Worm (Caenorhabditis elegans) whole organism, L4 larva: Measurements from ENCODE around the gene F54A3.6.

Source experiments
- D1046.2 ChIP-seq: fragments of 200-800 bp; sonication (Bioruptor generic); IDR thresholded peaks from 2 replicates; pipeline ENCODE4 v1.3.6; 2022; ENCODE audit warnings: missing genetic modification characterization, missing compliant biosample characterization
- F26F4.8 ChIP-seq: fragments of 200-800 bp; sonication (Bioruptor generic); conservative IDR thresholded peaks from 2 replicates; pipeline ENCODE4 v1.3.6; 2022; ENCODE audit warnings: missing genetic modification characterization, missing compliant biosample characterization
- F37D6.2 ChIP-seq: sonication (generic microtip); optimal IDR thresholded peaks from 2 replicates; lab custom pipeline; 2016; ENCODE audit warnings: mild to moderate bottlenecking, missing genetic modification characterization, missing compliant biosample characterization
- Y48G9A.11 ChIP-seq: fragments of 200-800 bp; sonication (Bioruptor generic); IDR thresholded peaks from 2 replicates; pipeline ENCODE4 v1.3.6; 2022; ENCODE audit warnings: missing genetic modification reagents, missing genetic modification characterization, missing compliant biosample characterization
- Y75B8A.6 ChIP-seq: fragments of 200-800 bp; sonication (Bioruptor generic); IDR thresholded peaks from 2 replicates; pipeline ENCODE4 v1.3.6; 2022; ENCODE audit warnings: missing genetic modification reagents, missing genetic modification characterization, missing compliant biosample characterization
- ZK337.2 ChIP-seq: fragments of 200-800 bp; sonication (Bioruptor generic); IDR thresholded peaks from 2 replicates; pipeline ENCODE4 v1.3.6; 2022; ENCODE audit warnings: missing genetic modification reagents, missing genetic modification characterization, missing compliant biosample characterization
- aha-1 ChIP-seq: fragments of 150-350 bp; peaks from one replicate; lab custom pipeline; 2014; ENCODE audit warnings: missing biosample characterization, missing genetic modification characterization
- arid-1 ChIP-seq: fragments of 200-800 bp; sonication (Bioruptor generic); conservative IDR thresholded peaks from 2 replicates; pipeline ENCODE4 v1.3.6; 2022; ENCODE audit warnings: missing genetic modification reagents, missing genetic modification characterization, missing compliant biosample characterization
- ceh-44 ChIP-seq: fragments of 200-800 bp; sonication (Bioruptor generic); IDR thresholded peaks from 2 replicates; pipeline ENCODE4 v1.3.6; 2022; ENCODE audit warnings: missing genetic modification reagents, missing genetic modification characterization, missing compliant biosample characterization
- daf-16 ChIP-seq, 3 experiments: sonication (generic microtip); optimal IDR thresholded peaks; 2 replicates each; lab custom pipeline; 2016 to 2017; ENCODE audit warnings: missing genetic modification characterization in 3 of 3, missing genetic modification reagents in 3 of 3, mild to moderate bottlenecking in 2 of 3, missing compliant biosample characterization in 2 of 3, missing biosample characterization in 1 of 3, moderate library complexity in 1 of 3
- daf-19 ChIP-seq: fragments of 200-800 bp; sonication (Bioruptor generic); conservative IDR thresholded peaks from 2 replicates; pipeline ENCODE4 v1.3.6; 2022; ENCODE audit warnings: missing genetic modification characterization, missing compliant biosample characterization
- egl-43 ChIP-seq: fragments of 200-800 bp; sonication (Bioruptor generic); IDR thresholded peaks from 2 replicates; pipeline ENCODE4 v1.3.6; 2022; ENCODE audit warnings: missing genetic modification reagents, missing genetic modification characterization, missing compliant biosample characterization
- fkh-10 ChIP-seq: fragments of 150-350 bp; optimal IDR thresholded peaks from 2 replicates; lab custom pipeline; 2014; ENCODE audit warnings: missing biosample characterization, missing genetic modification reagents, missing genetic modification characterization
- hlh-11 ChIP-seq: fragments of 200-800 bp; sonication (Bioruptor generic); optimal IDR thresholded peaks from 2 replicates; lab custom pipeline; 2018; ENCODE audit warnings: mild to moderate bottlenecking, missing genetic modification characterization, missing compliant biosample characterization
- hmg-1.1 ChIP-seq: fragments of 200-800 bp; sonication (Bioruptor generic); IDR thresholded peaks from 2 replicates; pipeline ENCODE4 v1.3.6; 2022; ENCODE audit warnings: missing genetic modification reagents, missing genetic modification characterization, missing compliant biosample characterization
- jun-1 ChIP-seq: fragments of 150-350 bp; optimal IDR thresholded peaks from 2 replicates; lab custom pipeline; 2014; ENCODE audit warnings: missing biosample characterization, missing genetic modification reagents, missing genetic modification characterization
- lin-1 ChIP-seq: fragments of 200-800 bp; sonication (Bioruptor generic); IDR thresholded peaks from 2 replicates; pipeline ENCODE4 v1.3.6; 2022; ENCODE audit warnings: missing genetic modification reagents, missing genetic modification characterization, missing compliant biosample characterization
- lin-38 ChIP-seq: fragments of 200-800 bp; sonication (Bioruptor generic); IDR thresholded peaks from 2 replicates; pipeline ENCODE4 v1.3.6; 2022; ENCODE audit warnings: missing genetic modification reagents, missing genetic modification characterization, missing compliant biosample characterization
- lin-39 ChIP-seq: fragments of 150-350 bp; optimal IDR thresholded peaks from 2 replicates; lab custom pipeline; 2014; ENCODE audit warnings: missing biosample characterization, missing genetic modification reagents, missing genetic modification characterization
- lir-3 ChIP-seq: sonication (generic microtip); optimal IDR thresholded peaks from 2 replicates; lab custom pipeline; 2016; ENCODE audit warnings: mild to moderate bottlenecking, missing genetic modification characterization, missing compliant biosample characterization
- lsy-2 ChIP-seq, 2 experiments: fragments of 150-350 bp in 1 of 2; sonication (generic microtip) in 1 of 2; optimal IDR thresholded peaks; 2 replicates each; lab custom pipeline; 2014 to 2017; ENCODE audit warnings: missing biosample characterization in 2 of 2, missing genetic modification characterization in 2 of 2
- mep-1 ChIP-seq: fragments of 150-350 bp; sonication (generic microtip); optimal IDR thresholded peaks from 3 replicates; lab custom pipeline; 2014; ENCODE audit warnings: missing biosample characterization, missing genetic modification characterization
- nhr-102 ChIP-seq: sonication (generic microtip); optimal IDR thresholded peaks from 2 replicates; lab custom pipeline; 2016; ENCODE audit warnings: mild to moderate bottlenecking, missing genetic modification characterization, moderate library complexity, missing compliant biosample characterization
- nhr-42 ChIP-seq: fragments of 200-800 bp; sonication (Bioruptor generic); IDR thresholded peaks from 2 replicates; pipeline ENCODE4 v1.3.6; 2022; ENCODE audit warnings: missing genetic modification characterization, missing compliant biosample characterization
- nhr-6 ChIP-seq: fragments of 150-350 bp; optimal IDR thresholded peaks from 2 replicates; lab custom pipeline; 2014; ENCODE audit warnings: missing biosample characterization, missing genetic modification characterization
- pqm-1 ChIP-seq: sonication (generic microtip); optimal IDR thresholded peaks from 2 replicates; lab custom pipeline; 2017; ENCODE audit warnings: missing biosample characterization, missing genetic modification characterization
- rbr-2 ChIP-seq: sonication (generic microtip); optimal IDR thresholded peaks from 2 replicates; lab custom pipeline; 2016; ENCODE audit warnings: missing genotype, missing genetic modification characterization, missing compliant biosample characterization
- set-16 ChIP-seq: fragments of 200-800 bp; sonication (Bioruptor generic); IDR thresholded peaks from 2 replicates; pipeline ENCODE4 v1.3.6; 2022; ENCODE audit warnings: missing genetic modification reagents, missing genetic modification characterization, missing compliant biosample characterization
- skn-1 ChIP-seq: fragments of 150-350 bp; optimal IDR thresholded peaks from 2 replicates; lab custom pipeline; 2014; ENCODE audit warnings: missing biosample characterization, missing genetic modification characterization
- unc-130 ChIP-seq: sonication (generic microtip); optimal IDR thresholded peaks from 2 replicates; lab custom pipeline; 2016; ENCODE audit warnings: missing genetic modification reagents, missing genetic modification characterization, missing compliant biosample characterization
- unc-62 ChIP-seq, 3 experiments: fragments of 150-350 bp in 1 of 3; sonication (generic microtip); optimal IDR thresholded peaks in 2 of 3; peaks in 1 of 3; 1 replicate in 1 of 3; 2 replicates in 2 of 3; lab custom pipeline; 2014 to 2017; ENCODE audit warnings: missing biosample characterization in 3 of 3, missing genetic modification characterization in 3 of 3, missing genetic modification reagents in 3 of 3, missing genotype in 1 of 3
- zag-1 ChIP-seq: fragments of 150-350 bp; optimal IDR thresholded peaks from 2 replicates; lab custom pipeline; 2014; ENCODE audit warnings: missing biosample characterization, missing genetic modification characterization
- zip-11 ChIP-seq: fragments of 200-800 bp; sonication (Bioruptor generic); IDR thresholded peaks from 2 replicates; pipeline ENCODE4 v1.3.6; 2022; ENCODE audit warnings: missing genetic modification characterization, missing compliant biosample characterization
- ztf-11 ChIP-seq: fragments of 150-350 bp; optimal IDR thresholded peaks from 2 replicates; lab custom pipeline; 2014; ENCODE audit warnings: missing biosample characterization, missing genetic modification characterization

Gene F54A3.6

ce11 chrII:2232429-2232828 lies at the start of gene F54A3.6:
Gene F54A3.6, minus strand, starts transcription at chrII:2232470.
- peak; percentile 97 for TF ChIP-seq D1046.2
- TF ChIP-seq lsy-2 (tag; optimal IDR thresholded peaks at IDR 0.05; lab: Kevin White, UChicago): peak; percentile 41 to 80
- TF ChIP-seq lin-38: 0 out of 2 replicates have a peak, but pooled peaks have one; percentile 12
- 0 out of 2 replicates have a peak, but pooled peaks have one; percentile 32 for TF ChIP-seq hmg-1.1 (GFP tag; lab: Robert Waterston, UW)
- TF ChIP-seq, all 104 proteins: peak for 4; not testable (repeated sequence) for 100

ce11 chrII:2279839-2280238 lies 47.6 kb upstream of the F54A3.6 start, which contains the start of gene K09F6.11:
Gene K09F6.11, plus strand, starts transcription at chrII:2280139.
- no peak for TF ChIP-seq daf-19 (GFP tag; lab: Robert Waterston, UW)
- no peak for TF ChIP-seq F37D6.2 (tag; lab: Kevin White, UChicago)
- no peak for TF ChIP-seq arid-1 (GFP tag; lab: Robert Waterston, UW)
- no peak for TF ChIP-seq nhr-102
- TF ChIP-seq unc-62 (GFP tag; optimal IDR thresholded peaks at IDR 0.05 in 1 of 2; lab: Kevin White, UChicago): peak in 1 of 2 experiments; percentile 48
- no peak for TF ChIP-seq unc-62 (tag; optimal IDR thresholded peaks at IDR 0.05; lab: Kevin White, UChicago)
- no peak for TF ChIP-seq lin-1
- no peak for TF ChIP-seq ztf-11 (tag; lab: Kevin White, UChicago)

- TF ChIP-seq ZK337.2 (GFP tag; lab: Robert Waterston, UW) (peak; percentile 27; the same call in 1 of the 2 replicates), nhr-6 (tag; lab: Kevin White, UChicago) (no peak), set-16 (GFP tag; lab: Robert Waterston, UW) (peak; percentile 70), D1046.2 (0 out of 2 replicates have a peak, but pooled peaks have one; percentile 11), lin-38 (no peak), zip-11 (GFP tag; lab: Robert Waterston, UW) (no peak), F26F4.8 (GFP tag; lab: Robert Waterston, UW) (0 out of 2 replicates have a peak, but pooled peaks have one; percentile 47)
Observed at ce11 chrII:2279263-2279662, 47.0 kb upstream of the F54A3.6 start, which contains the start of gene K09F6.6. Gene K09F6.6, minus strand, starts transcription at chrII:2279305.

ce11 chrII:2277418-2277817 lies 45.1 kb upstream of the F54A3.6 start, which contains the start of gene K09F6.15:
Gene K09F6.15, minus strand, starts transcription at chrII:2277518.
- TF ChIP-seq jun-1 (tag; lab: Kevin White, UChicago) (no peak), lir-3 (tag; lab: Kevin White, UChicago) (no peak), F26F4.8 (GFP tag; lab: Robert Waterston, UW) (no peak), hlh-11 (no peak), ceh-44 (no peak), rbr-2 (no peak), lin-39 (tag; lab: Kevin White, UChicago) (no peak)

ce11 chrII:2273750-2274149 lies 41.5 kb upstream of the F54A3.6 start:
- TF ChIP-seq pqm-1 (tag; lab: Kevin White, UChicago) (no peak), egl-43 (GFP tag; lab: Robert Waterston, UW) (0 out of 2 replicates have a peak, but pooled peaks have one; percentile 50), ZK337.2 (GFP tag; lab: Robert Waterston, UW) (0 out of 2 replicates have a peak, but pooled peaks have one; percentile 35), D1046.2 (no peak), Y48G9A.11 (GFP tag; lab: Robert Waterston, UW) (no peak), unc-130 (no peak), skn-1 (tag; lab: Kevin White, UChicago) (no peak), jun-1 (tag; lab: Kevin White, UChicago) (no peak), Y75B8A.6 (no peak), nhr-42 (GFP tag; lab: Robert Waterston, UW) (no peak; the same call in 1 of the 2 replicates), fkh-10 (no peak), daf-16 (GFP tag; optimal IDR thresholded peaks at IDR 0.05; lab: Kevin White, UChicago) (no peak), daf-16 (tag; optimal IDR thresholded peaks at IDR 0.05; lab: Kevin White, UChicago) (no peak), zag-1 (no peak), ztf-11 (tag; lab: Kevin White, UChicago) (no peak), mep-1 (tag; lab: Kevin White, UChicago) (no peak), set-16 (GFP tag; lab: Robert Waterston, UW) (peak; percentile 86), aha-1 (tag; lab: Kevin White, UChicago) (peak; percentile 28)
